Worm (Caenorhabditis elegans) whole organism, young adult: Measurements from ENCODE around the gene C09B9.1.
A peak's percentile ranks its signal among the peaks of the same experiment; 100 is the strongest.

Source experiments
- D2030.7 ChIP-seq: fragments of 200-800 bp; sonication (Bioruptor generic); IDR thresholded peaks from 2 replicates; pipeline ENCODE4 v1.3.6; 2022; ENCODE audit warnings: missing genetic modification reagents, missing genetic modification characterization, missing compliant biosample characterization
- F22D6.2 ChIP-seq: sonication (generic microtip); optimal IDR thresholded peaks from 2 replicates; lab custom pipeline; 2016; ENCODE audit warnings: mild to moderate bottlenecking, missing genetic modification characterization, missing compliant biosample characterization
- F37B4.10 ChIP-seq: fragments of 200-800 bp; sonication (Bioruptor generic); IDR thresholded peaks from 2 replicates; pipeline ENCODE4 v1.3.6; 2022; ENCODE audit warnings: missing genetic modification characterization, missing compliant biosample characterization
- F39B2.1 ChIP-seq: fragments of 200-800 bp; sonication (Bioruptor generic); IDR thresholded peaks from 2 replicates; pipeline ENCODE4 v1.3.6; 2022; ENCODE audit warnings: missing genetic modification reagents, missing genetic modification characterization, missing compliant biosample characterization
- F57A8.1 ChIP-seq: fragments of 200-800 bp; sonication (Bioruptor generic); optimal IDR thresholded peaks from 2 replicates; lab custom pipeline; 2018; ENCODE audit warnings: mild to moderate bottlenecking, missing genetic modification characterization, moderate library complexity, missing compliant biosample characterization
- F57C9.4 ChIP-seq: sonication (generic microtip); optimal IDR thresholded peaks from 2 replicates; lab custom pipeline; 2017; ENCODE audit warnings: mild to moderate bottlenecking, missing genetic modification characterization, missing compliant biosample characterization
- K12H6.12 ChIP-seq: fragments of 200-800 bp; sonication (Bioruptor generic); optimal IDR thresholded peaks from 2 replicates; lab custom pipeline; 2018; ENCODE audit warnings: mild to moderate bottlenecking, missing genetic modification characterization, missing compliant biosample characterization
- T07F8.4 ChIP-seq: sonication (generic microtip); optimal IDR thresholded peaks from 2 replicates; lab custom pipeline; 2016; ENCODE audit warnings: mild to moderate bottlenecking, missing genetic modification characterization, moderate library complexity, missing compliant biosample characterization
- T26A5.8 ChIP-seq: sonication (generic microtip); optimal IDR thresholded peaks from 2 replicates; lab custom pipeline; 2016; ENCODE audit warnings: missing genetic modification characterization, missing compliant biosample characterization
- Y53G8AR.9 ChIP-seq: fragments of 200-800 bp; sonication (Bioruptor generic); conservative IDR thresholded peaks from 2 replicates; pipeline ENCODE4 v1.3.6; 2022; ENCODE audit warnings: missing genetic modification reagents, missing genetic modification characterization, missing compliant biosample characterization
- Y56A3A.18 ChIP-seq: fragments of 200-800 bp; sonication (Bioruptor generic); IDR thresholded peaks from 2 replicates; pipeline ENCODE4 v1.3.6; 2022; ENCODE audit warnings: missing genetic modification reagents, missing genetic modification characterization, missing compliant biosample characterization
- Y95B8A.8 ChIP-seq: fragments of 200-800 bp; sonication (Bioruptor generic); IDR thresholded peaks from 2 replicates; pipeline ENCODE4 v1.3.6; 2022; ENCODE audit warnings: missing genetic modification reagents, missing genetic modification characterization, missing compliant biosample characterization
- ZK185.1 ChIP-seq: sonication (generic microtip); optimal IDR thresholded peaks from 2 replicates; lab custom pipeline; 2016; ENCODE audit warnings: mild to moderate bottlenecking, missing genetic modification characterization, missing compliant biosample characterization; ENCODE audit not compliant: poor library complexity, severe bottlenecking
- aptf-3 ChIP-seq: fragments of 200-800 bp; sonication (Bioruptor generic); IDR thresholded peaks from 2 replicates; pipeline ENCODE4 v1.3.6; 2022; ENCODE audit warnings: missing genetic modification characterization, missing compliant biosample characterization
- attf-6 ChIP-seq: fragments of 200-800 bp; sonication (Bioruptor generic); IDR thresholded peaks from 2 replicates; pipeline ENCODE4 v1.3.6; 2022; ENCODE audit warnings: missing genetic modification reagents, missing genetic modification characterization, missing compliant biosample characterization
- bed-2 ChIP-seq: fragments of 200-800 bp; sonication (Bioruptor generic); IDR thresholded peaks from 2 replicates; pipeline ENCODE4 v1.3.6; 2022; ENCODE audit warnings: missing genetic modification reagents, missing genetic modification characterization, missing compliant biosample characterization
- ccch-3 ChIP-seq: fragments of 200-800 bp; sonication (Bioruptor generic); optimal IDR thresholded peaks from 2 replicates; lab custom pipeline; 2018; ENCODE audit warnings: mild to moderate bottlenecking, missing genetic modification characterization, missing compliant biosample characterization
- cebp-2 ChIP-seq: fragments of 200-800 bp; sonication (Bioruptor generic); IDR thresholded peaks from 2 replicates; pipeline ENCODE4 v1.3.6; 2022; ENCODE audit warnings: missing genetic modification characterization, missing compliant biosample characterization
- ceh-100 ChIP-seq: fragments of 200-800 bp; sonication (Bioruptor generic); IDR thresholded peaks from 2 replicates; pipeline ENCODE4 v1.3.6; 2022; ENCODE audit warnings: missing genetic modification reagents, missing genetic modification characterization, missing compliant biosample characterization
- dox-1 ChIP-seq: fragments of 200-800 bp; sonication (Bioruptor generic); IDR thresholded peaks from 2 replicates; pipeline ENCODE4 v1.3.6; 2022; ENCODE audit warnings: missing genetic modification reagents, missing genetic modification characterization, missing compliant biosample characterization
- efl-1 ChIP-seq: fragments of 150-350 bp; optimal IDR thresholded peaks from 2 replicates; lab custom pipeline; 2014; ENCODE audit warnings: missing biosample characterization, missing genetic modification reagents, missing genetic modification characterization
- egl-18 ChIP-seq: fragments of 200-800 bp; sonication (Bioruptor generic); IDR thresholded peaks from 2 replicates; pipeline ENCODE4 v1.3.6; 2022; ENCODE audit warnings: missing genetic modification reagents, missing genetic modification characterization, missing compliant biosample characterization
- egl-44 ChIP-seq: fragments of 200-800 bp; sonication (Bioruptor generic); IDR thresholded peaks from 2 replicates; pipeline ENCODE4 v1.3.6; 2022; ENCODE audit warnings: missing genetic modification reagents, missing genetic modification characterization, missing compliant biosample characterization
- egrh-3 ChIP-seq: fragments of 200-800 bp; sonication (Bioruptor generic); IDR thresholded peaks from 2 replicates; pipeline ENCODE4 v1.3.6; 2022; ENCODE audit warnings: missing genetic modification reagents, missing genetic modification characterization, missing compliant biosample characterization
- him-1 ChIP-seq: sonication (generic microtip); optimal IDR thresholded peaks from 2 replicates; lab custom pipeline; 2016; ENCODE audit warnings: missing genotype, missing genetic modification reagents, missing genetic modification characterization, missing compliant biosample characterization
- hlh-12 ChIP-seq: sonication (generic microtip); optimal IDR thresholded peaks from 2 replicates; lab custom pipeline; 2016; ENCODE audit warnings: missing genetic modification characterization, missing compliant biosample characterization
- hmg-20 ChIP-seq: fragments of 200-800 bp; sonication (Bioruptor generic); IDR thresholded peaks from 2 replicates; pipeline ENCODE4 v1.3.6; 2022; ENCODE audit warnings: missing genetic modification reagents, missing genetic modification characterization, missing compliant biosample characterization
- hrde-1 ChIP-seq: sonication (generic microtip); optimal IDR thresholded peaks from 2 replicates; lab custom pipeline; 2016; ENCODE audit warnings: missing genetic modification characterization, mild to moderate bottlenecking, missing compliant biosample characterization, moderate library complexity, missing genotype, missing genetic modification reagents, borderline replicate concordance
- let-526 ChIP-seq: fragments of 200-800 bp; sonication (Bioruptor generic); IDR thresholded peaks from 2 replicates; pipeline ENCODE4 v1.3.6; 2022; ENCODE audit warnings: missing genetic modification reagents, missing genetic modification characterization, missing compliant biosample characterization
- lin-35 ChIP-seq, 3 experiments: fragments of 150-350 bp in 2 of 3; sonication (generic microtip) in 1 of 3; optimal IDR thresholded peaks; 2 replicates each; lab custom pipeline; 2014 to 2018; ENCODE audit warnings: missing biosample characterization in 3 of 3, missing genetic modification characterization in 3 of 3, missing genetic modification reagents in 3 of 3
- lin-54 ChIP-seq: fragments of 200-800 bp; sonication (Bioruptor generic); optimal IDR thresholded peaks from 2 replicates; lab custom pipeline; 2018; ENCODE audit warnings: mild to moderate bottlenecking, missing genetic modification characterization, missing compliant biosample characterization
- lir-1 ChIP-seq: fragments of 200-800 bp; sonication (Bioruptor generic); conservative IDR thresholded peaks from 2 replicates; pipeline ENCODE4 v1.3.6; 2022; ENCODE audit warnings: missing genetic modification reagents, missing genetic modification characterization, missing compliant biosample characterization
- lsl-1 ChIP-seq: fragments of 200-800 bp; sonication (Bioruptor generic); optimal IDR thresholded peaks from 2 replicates; lab custom pipeline; 2018; ENCODE audit warnings: mild to moderate bottlenecking, missing genetic modification characterization, moderate library complexity, missing compliant biosample characterization
- lsy-27 ChIP-seq: sonication (generic microtip); optimal IDR thresholded peaks from 2 replicates; lab custom pipeline; 2017; ENCODE audit warnings: missing genetic modification characterization, mild to moderate bottlenecking, missing compliant biosample characterization, antibody characterized with exemption, missing genotype, borderline replicate concordance; ENCODE audit not compliant: insufficient read depth
- madf-10 ChIP-seq: sonication (generic microtip); optimal IDR thresholded peaks from 2 replicates; lab custom pipeline; 2016; ENCODE audit warnings: mild to moderate bottlenecking, missing genetic modification characterization, missing compliant biosample characterization
- madf-3 ChIP-seq: fragments of 200-800 bp; sonication (Bioruptor generic); IDR thresholded peaks from 2 replicates; pipeline ENCODE4 v1.3.6; 2022; ENCODE audit warnings: missing genetic modification reagents, missing genetic modification characterization, missing compliant biosample characterization
- mcd-1 ChIP-seq: fragments of 200-800 bp; sonication (Bioruptor generic); IDR thresholded peaks from 2 replicates; pipeline ENCODE4 v1.3.6; 2022; ENCODE audit warnings: missing genetic modification reagents, missing genetic modification characterization, missing compliant biosample characterization
- mxl-1 ChIP-seq: sonication (generic microtip); optimal IDR thresholded peaks from 2 replicates; lab custom pipeline; 2016; ENCODE audit warnings: missing genetic modification characterization, missing compliant biosample characterization
- nhr-120 ChIP-seq: fragments of 200-800 bp; sonication (Bioruptor generic); IDR thresholded peaks from 2 replicates; pipeline ENCODE4 v1.3.6; 2022; ENCODE audit warnings: missing genetic modification characterization, missing compliant biosample characterization
- nhr-90 ChIP-seq: sonication (generic microtip); optimal IDR thresholded peaks from 2 replicates; lab custom pipeline; 2016; ENCODE audit warnings: missing genotype, mild to moderate bottlenecking, missing genetic modification characterization, missing compliant biosample characterization
- rpc-1 ChIP-seq, 2 experiments: fragments of 150-350 bp in 1 of 2; sonication (generic microtip) in 1 of 2; optimal IDR thresholded peaks; 2 replicates each; lab custom pipeline; 2014 to 2018; ENCODE audit warnings: missing biosample characterization in 1 of 2, missing genetic modification characterization in 1 of 2, missing genetic modification reagents in 1 of 2, missing genotype in 1 of 2
- snpc-1.1 ChIP-seq: sonication (generic microtip); optimal IDR thresholded peaks from 2 replicates; lab custom pipeline; 2017; ENCODE audit warnings: missing genetic modification characterization, mild to moderate bottlenecking, missing compliant biosample characterization, antibody characterized with exemption, moderate library complexity, missing genotype, missing genetic modification reagents; ENCODE audit not compliant: insufficient read depth
- snpc-4 ChIP-seq, 5 experiments: fragments of 150-350 bp in 1 of 5; sonication (generic microtip) in 4 of 5; optimal IDR thresholded peaks; 2 replicates each; lab custom pipeline; 2014 to 2018; ENCODE audit warnings: missing genetic modification characterization in 5 of 5, missing biosample characterization in 3 of 5, antibody characterized with exemption in 2 of 5, mild to moderate bottlenecking in 2 of 5, missing compliant biosample characterization in 2 of 5, missing genotype in 2 of 5, moderate library complexity in 2 of 5, missing genetic modification reagents in 1 of 5
- tlf-1 ChIP-seq: fragments of 200-800 bp; sonication (Bioruptor generic); optimal IDR thresholded peaks from 2 replicates; lab custom pipeline; 2018; ENCODE audit warnings: mild to moderate bottlenecking, missing genetic modification characterization, missing compliant biosample characterization
- unc-62 ChIP-seq: fragments of 150-350 bp; optimal IDR thresholded peaks from 2 replicates; lab custom pipeline; 2014; ENCODE audit warnings: missing biosample characterization, missing genetic modification reagents, missing genetic modification characterization
- zfh-2 ChIP-seq: fragments of 200-800 bp; sonication (Bioruptor generic); conservative IDR thresholded peaks from 2 replicates; pipeline ENCODE4 v1.3.6; 2022; ENCODE audit warnings: missing genetic modification reagents, missing genetic modification characterization, missing compliant biosample characterization
- ztf-25 ChIP-seq: fragments of 200-800 bp; sonication (Bioruptor generic); IDR thresholded peaks from 2 replicates; pipeline ENCODE4 v1.3.6; 2022; ENCODE audit warnings: missing genetic modification reagents, missing genetic modification characterization, missing compliant biosample characterization

Gene C09B9.1

ce11 chrIV:5038744-5039143, 1.2 kb downstream of the C09B9.1 start (continued):
- peak; percentile 46 for TF ChIP-seq egrh-3 (GFP tag; lab: Robert Waterston, UW)
- peak; percentile 34 for TF ChIP-seq snpc-1.1 (tag; lab: Kevin White, UChicago)
- no peak for TF ChIP-seq tlf-1
- TF ChIP-seq F22D6.2 (tag; lab: Kevin White, UChicago), result no peak
- peak; percentile 47 for TF ChIP-seq ZK185.1 (tag; lab: Kevin White, UChicago)
- no peak for TF ChIP-seq F57C9.4 (tag; lab: Kevin White, UChicago)
- TF ChIP-seq Y53G8AR.9 (GFP tag; lab: Robert Waterston, UW), result no peak
- TF ChIP-seq hlh-12 (tag; lab: Kevin White, UChicago), result peak; percentile 40
- TF ChIP-seq ccch-3 (GFP tag; lab: Kevin White, UChicago), result no peak
- peak; percentile 82 for TF ChIP-seq snpc-4 (GFP tag; optimal IDR thresholded peaks at IDR 0.05; lab: Kevin White, UChicago)
- peak; percentile 26 to 95 (median 92) for TF ChIP-seq snpc-4 (tag; optimal IDR thresholded peaks at IDR 0.05; lab: Kevin White, UChicago)
- TF ChIP-seq egl-18, result no peak
- TF ChIP-seq zfh-2 (GFP tag; lab: Robert Waterston, UW), result no peak
- TF ChIP-seq rpc-1 (optimal IDR thresholded peaks at IDR 0.05; lab: Kevin White, UChicago), result peak; percentile 88
- peak; percentile 97 for TF ChIP-seq rpc-1 (tag; optimal IDR thresholded peaks at IDR 0.05; lab: Kevin White, UChicago)
- peak; percentile 46 for TF ChIP-seq madf-10
- TF ChIP-seq F39B2.1 (GFP tag; lab: Robert Waterston, UW), result no peak
- TF ChIP-seq aptf-3 (GFP tag; lab: Robert Waterston, UW), result peak; percentile 67; the same call in 1 of the 2 replicates
- TF ChIP-seq Y56A3A.18, result no peak
- 0 out of 2 replicates have a peak, but pooled peaks have one; percentile 60 for TF ChIP-seq nhr-120 (GFP tag; lab: Robert Waterston, UW)
- TF ChIP-seq lsl-1 (GFP tag; lab: Kevin White, UChicago), result peak; percentile 32
- TF ChIP-seq hrde-1 (tag; lab: Kevin White, UChicago), result peak; percentile 49
- peak; percentile 26 for TF ChIP-seq F57A8.1
- no peak for TF ChIP-seq lsy-27 (tag; lab: Kevin White, UChicago)
- no peak for TF ChIP-seq let-526 (GFP tag; lab: Robert Waterston, UW)
- no peak for TF ChIP-seq F37B4.10 (GFP tag; lab: Robert Waterston, UW)
- TF ChIP-seq T26A5.8, result no peak
- no peak; the same call in 1 of the 2 replicates for TF ChIP-seq dox-1 (GFP tag; lab: Robert Waterston, UW)
- TF ChIP-seq attf-6 (GFP tag; lab: Robert Waterston, UW), result peak; percentile 86
- TF ChIP-seq mxl-1 (tag; lab: Kevin White, UChicago), result peak; percentile 80
- TF ChIP-seq nhr-90, result peak; percentile 88
- TF ChIP-seq efl-1 (GFP tag; lab: Kevin White, UChicago), result no peak
- peak; percentile 28 for TF ChIP-seq K12H6.12 (tag; lab: Kevin White, UChicago)
- no peak for TF ChIP-seq mcd-1
- no peak for TF ChIP-seq Y95B8A.8
- TF ChIP-seq lir-1 (GFP tag; lab: Robert Waterston, UW), result no peak
- TF ChIP-seq lin-54 (GFP tag; lab: Kevin White, UChicago), result no peak
- no peak for TF ChIP-seq hmg-20 (GFP tag; lab: Robert Waterston, UW)
- peak; percentile 84 for TF ChIP-seq him-1
- peak; percentile 75; the same call in 1 of the 2 replicates for TF ChIP-seq D2030.7 (GFP tag; lab: Robert Waterston, UW)
- peak; percentile 56; the same call in 1 of the 2 replicates for TF ChIP-seq ceh-100 (GFP tag; lab: Robert Waterston, UW)
- TF ChIP-seq ztf-25 (GFP tag; lab: Robert Waterston, UW), result peak; percentile 93
- TF ChIP-seq madf-3 (GFP tag; lab: Robert Waterston, UW), result peak; percentile 65; the same call in 1 of the 2 replicates
- TF ChIP-seq cebp-2 (GFP tag; lab: Robert Waterston, UW), result peak; percentile 66; the same call in 1 of the 2 replicates
- TF ChIP-seq bed-2, result 0 out of 2 replicates have a peak, but pooled peaks have one; percentile 22
- peak; percentile 82; the same call in 1 of the 2 replicates for TF ChIP-seq egl-44 (GFP tag; lab: Robert Waterston, UW)
- peak; percentile 49 for TF ChIP-seq T07F8.4
- TF ChIP-seq unc-62 (GFP tag; lab: Kevin White, UChicago), result no peak
- no peak for TF ChIP-seq lin-35 (GFP tag; optimal IDR thresholded peaks at IDR 0.05; lab: Kevin White, UChicago)
